Worm (Caenorhabditis elegans) whole organism, L4 larva: ENCODE data around the gene nhr-66.

Experiments
- D1046.2 ChIP-seq: fragments of 200-800 bp; sonication (Bioruptor generic); IDR thresholded peaks from 2 replicates; pipeline ENCODE4 v1.3.6; 2022; ENCODE audit warnings: missing genetic modification characterization, missing compliant biosample characterization
- F49E8.2 ChIP-seq: sonication (generic microtip); optimal IDR thresholded peaks from 2 replicates; lab custom pipeline; 2016; ENCODE audit warnings: missing compliant biosample characterization, mild to moderate bottlenecking, missing genetic modification characterization, borderline replicate concordance
- Y105C5A.15 ChIP-seq: fragments of 200-800 bp; sonication (Bioruptor generic); IDR thresholded peaks from 2 replicates; pipeline ENCODE4 v1.3.6; 2022; ENCODE audit warnings: missing genetic modification characterization, missing compliant biosample characterization
- Y48G9A.11 ChIP-seq: fragments of 200-800 bp; sonication (Bioruptor generic); IDR thresholded peaks from 2 replicates; pipeline ENCODE4 v1.3.6; 2022; ENCODE audit warnings: missing genetic modification reagents, missing genetic modification characterization, missing compliant biosample characterization
- ZK337.2 ChIP-seq: fragments of 200-800 bp; sonication (Bioruptor generic); IDR thresholded peaks from 2 replicates; pipeline ENCODE4 v1.3.6; 2022; ENCODE audit warnings: missing genetic modification reagents, missing genetic modification characterization, missing compliant biosample characterization
- aha-1 ChIP-seq: fragments of 150-350 bp; peaks from one replicate; lab custom pipeline; 2014; ENCODE audit warnings: missing biosample characterization, missing genetic modification characterization
- aly-2 ChIP-seq: sonication (generic microtip); optimal IDR thresholded peaks from 2 replicates; lab custom pipeline; 2018; ENCODE audit warnings: missing biosample characterization, missing genetic modification characterization
- ama-1 ChIP-seq: fragments of 150-350 bp; optimal IDR thresholded peaks from 2 replicates; lab custom pipeline; 2014; ENCODE audit warnings: inconsistent platforms, mixed read lengths
- arid-1 ChIP-seq: fragments of 200-800 bp; sonication (Bioruptor generic); conservative IDR thresholded peaks from 2 replicates; pipeline ENCODE4 v1.3.6; 2022; ENCODE audit warnings: missing genetic modification reagents, missing genetic modification characterization, missing compliant biosample characterization
- ceh-20 ChIP-seq: fragments of 200-800 bp; sonication (Bioruptor generic); IDR thresholded peaks from 2 replicates; pipeline ENCODE4 v1.3.6; 2022; ENCODE audit warnings: missing genetic modification reagents, missing genetic modification characterization, missing compliant biosample characterization
- ceh-32 ChIP-seq: sonication (generic microtip); optimal IDR thresholded peaks from 2 replicates; lab custom pipeline; 2016; ENCODE audit warnings: mild to moderate bottlenecking, missing genetic modification characterization, missing compliant biosample characterization; ENCODE audit not compliant: poor library complexity
- ceh-62 ChIP-seq: sonication (generic microtip); optimal IDR thresholded peaks from 2 replicates; lab custom pipeline; 2017; ENCODE audit warnings: missing biosample characterization, missing genetic modification characterization
- ces-1 ChIP-seq: fragments of 150-350 bp; sonication (generic microtip); optimal IDR thresholded peaks from 4 replicates; lab custom pipeline; 2014; ENCODE audit warnings: missing biosample characterization, missing genetic modification reagents, missing genetic modification characterization
- daf-19 ChIP-seq: fragments of 200-800 bp; sonication (Bioruptor generic); conservative IDR thresholded peaks from 2 replicates; pipeline ENCODE4 v1.3.6; 2022; ENCODE audit warnings: missing genetic modification characterization, missing compliant biosample characterization
- daf-8 ChIP-seq: fragments of 200-800 bp; sonication (Bioruptor generic); IDR thresholded peaks from 2 replicates; pipeline ENCODE4 v1.3.6; 2022; ENCODE audit warnings: missing genetic modification characterization, missing compliant biosample characterization
- dmd-6 ChIP-seq: fragments of 200-800 bp; sonication (Bioruptor generic); IDR thresholded peaks from 2 replicates; pipeline ENCODE4 v1.3.6; 2022; ENCODE audit warnings: missing genetic modification reagents, missing genetic modification characterization, missing compliant biosample characterization
- dve-1 ChIP-seq: sonication (generic microtip); optimal IDR thresholded peaks from 2 replicates; lab custom pipeline; 2017; ENCODE audit warnings: antibody characterized with exemption, mild to moderate bottlenecking, missing genetic modification characterization, missing compliant biosample characterization; ENCODE audit not compliant: insufficient read depth
- egl-27 ChIP-seq: sonication (generic microtip); optimal IDR thresholded peaks from 3 replicates; lab custom pipeline; 2017; ENCODE audit warnings: missing biosample characterization, missing genetic modification reagents, missing genetic modification characterization
- fos-1 ChIP-seq: fragments of 150-350 bp; optimal IDR thresholded peaks from 2 replicates; lab custom pipeline; 2014; ENCODE audit warnings: missing biosample characterization, missing genetic modification characterization
- hlh-11 ChIP-seq: fragments of 200-800 bp; sonication (Bioruptor generic); optimal IDR thresholded peaks from 2 replicates; lab custom pipeline; 2018; ENCODE audit warnings: mild to moderate bottlenecking, missing genetic modification characterization, missing compliant biosample characterization
- hlh-30 ChIP-seq: sonication (generic microtip); optimal IDR thresholded peaks from 2 replicates; lab custom pipeline; 2017; ENCODE audit warnings: antibody characterized with exemption, mild to moderate bottlenecking, missing genetic modification characterization, missing compliant biosample characterization; ENCODE audit not compliant: insufficient read depth
- hmg-1.1 ChIP-seq: fragments of 200-800 bp; sonication (Bioruptor generic); IDR thresholded peaks from 2 replicates; pipeline ENCODE4 v1.3.6; 2022; ENCODE audit warnings: missing genetic modification reagents, missing genetic modification characterization, missing compliant biosample characterization
- jun-1 ChIP-seq: fragments of 150-350 bp; optimal IDR thresholded peaks from 2 replicates; lab custom pipeline; 2014; ENCODE audit warnings: missing biosample characterization, missing genetic modification reagents, missing genetic modification characterization
- lin-1 ChIP-seq: fragments of 200-800 bp; sonication (Bioruptor generic); IDR thresholded peaks from 2 replicates; pipeline ENCODE4 v1.3.6; 2022; ENCODE audit warnings: missing genetic modification reagents, missing genetic modification characterization, missing compliant biosample characterization
- lin-15B ChIP-seq: fragments of 150-350 bp; sonication (generic microtip); optimal IDR thresholded peaks from 3 replicates; lab custom pipeline; 2014; ENCODE audit warnings: missing biosample characterization, missing genetic modification characterization
- lin-29 ChIP-seq: fragments of 200-800 bp; sonication (Bioruptor generic); IDR thresholded peaks from 2 replicates; pipeline ENCODE4 v1.3.6; 2022; ENCODE audit warnings: missing genetic modification reagents, missing genetic modification characterization, missing compliant biosample characterization
- lin-39 ChIP-seq: fragments of 150-350 bp; optimal IDR thresholded peaks from 2 replicates; lab custom pipeline; 2014; ENCODE audit warnings: missing biosample characterization, missing genetic modification reagents, missing genetic modification characterization
- mdl-1 ChIP-seq, 2 experiments: fragments of 150-350 bp in 1 of 2; sonication (generic microtip) in 1 of 2; optimal IDR thresholded peaks; 2 replicates each; lab custom pipeline; 2014 to 2017; ENCODE audit warnings: missing biosample characterization in 2 of 2, missing genetic modification characterization in 2 of 2
- mdt-29 ChIP-seq: fragments of 200-800 bp; sonication (Bioruptor generic); IDR thresholded peaks from 2 replicates; pipeline ENCODE4 v1.3.6; 2022; ENCODE audit warnings: missing genetic modification reagents, missing genetic modification characterization, missing compliant biosample characterization
- mep-1 ChIP-seq: fragments of 150-350 bp; sonication (generic microtip); optimal IDR thresholded peaks from 3 replicates; lab custom pipeline; 2014; ENCODE audit warnings: missing biosample characterization, missing genetic modification characterization
- nhr-10 ChIP-seq: fragments of 150-350 bp; optimal IDR thresholded peaks from 2 replicates; lab custom pipeline; 2014; ENCODE audit warnings: missing biosample characterization, missing genetic modification characterization
- nhr-102 ChIP-seq: sonication (generic microtip); optimal IDR thresholded peaks from 2 replicates; lab custom pipeline; 2016; ENCODE audit warnings: mild to moderate bottlenecking, missing genetic modification characterization, moderate library complexity, missing compliant biosample characterization
- nhr-111 ChIP-seq: fragments of 200-800 bp; sonication (Bioruptor generic); optimal IDR thresholded peaks from 2 replicates; lab custom pipeline; 2018; ENCODE audit warnings: mild to moderate bottlenecking, missing genetic modification characterization, missing compliant biosample characterization
- nhr-237 ChIP-seq: sonication (generic microtip); optimal IDR thresholded peaks from 2 replicates; lab custom pipeline; 2017; ENCODE audit warnings: missing biosample characterization, missing genetic modification characterization
- nhr-25 ChIP-seq: sonication (generic microtip); optimal IDR thresholded peaks from 2 replicates; lab custom pipeline; 2017; ENCODE audit warnings: missing genetic modification characterization, mild to moderate bottlenecking, missing compliant biosample characterization, antibody characterized with exemption, moderate library complexity, borderline replicate concordance; ENCODE audit not compliant: insufficient read depth
- nhr-28 ChIP-seq: fragments of 150-350 bp; optimal IDR thresholded peaks from 2 replicates; lab custom pipeline; 2014; ENCODE audit warnings: missing biosample characterization, missing genetic modification characterization
- nhr-42 ChIP-seq: fragments of 200-800 bp; sonication (Bioruptor generic); IDR thresholded peaks from 2 replicates; pipeline ENCODE4 v1.3.6; 2022; ENCODE audit warnings: missing genetic modification characterization, missing compliant biosample characterization
- nhr-77 ChIP-seq: fragments of 150-350 bp; optimal IDR thresholded peaks from 2 replicates; lab custom pipeline; 2014; ENCODE audit warnings: missing biosample characterization, missing genetic modification characterization
- pqm-1 ChIP-seq: sonication (generic microtip); optimal IDR thresholded peaks from 2 replicates; lab custom pipeline; 2017; ENCODE audit warnings: missing biosample characterization, missing genetic modification characterization
- rbr-2 ChIP-seq: sonication (generic microtip); optimal IDR thresholded peaks from 2 replicates; lab custom pipeline; 2016; ENCODE audit warnings: missing genotype, missing genetic modification characterization, missing compliant biosample characterization
- sdz-12 ChIP-seq: fragments of 200-800 bp; sonication (Bioruptor generic); optimal IDR thresholded peaks from 2 replicates; lab custom pipeline; 2018; ENCODE audit warnings: mild to moderate bottlenecking, missing genetic modification characterization, missing compliant biosample characterization
- snpc-1.2 ChIP-seq: fragments of 200-800 bp; sonication (Bioruptor generic); IDR thresholded peaks from 2 replicates; pipeline ENCODE4 v1.3.6; 2022; ENCODE audit warnings: missing genetic modification reagents, missing genetic modification characterization, missing compliant biosample characterization
- tag-97 ChIP-seq: fragments of 200-800 bp; sonication (Bioruptor generic); IDR thresholded peaks from 2 replicates; pipeline ENCODE4 v1.3.6; 2022; ENCODE audit warnings: missing genetic modification characterization, missing compliant biosample characterization
- tra-1 ChIP-seq: fragments of 200-800 bp; sonication (Bioruptor generic); IDR thresholded peaks from 2 replicates; pipeline ENCODE4 v1.3.6; 2022; ENCODE audit warnings: missing genetic modification reagents, missing genetic modification characterization, missing compliant biosample characterization
- unc-130 ChIP-seq: sonication (generic microtip); optimal IDR thresholded peaks from 2 replicates; lab custom pipeline; 2016; ENCODE audit warnings: missing genetic modification reagents, missing genetic modification characterization, missing compliant biosample characterization
- unc-62 ChIP-seq, 3 experiments: fragments of 150-350 bp in 1 of 3; sonication (generic microtip); optimal IDR thresholded peaks in 2 of 3; peaks in 1 of 3; 1 replicate in 1 of 3; 2 replicates in 2 of 3; lab custom pipeline; 2014 to 2017; ENCODE audit warnings: missing biosample characterization in 3 of 3, missing genetic modification characterization in 3 of 3, missing genetic modification reagents in 3 of 3, missing genotype in 1 of 3
- zfp-2 ChIP-seq: sonication (generic microtip); optimal IDR thresholded peaks from 2 replicates; lab custom pipeline; 2016; ENCODE audit warnings: mild to moderate bottlenecking, missing genetic modification characterization, missing compliant biosample characterization
- zfp-3 ChIP-seq: fragments of 200-800 bp; sonication (Bioruptor generic); conservative IDR thresholded peaks from 2 replicates; pipeline ENCODE4 v1.3.6; 2022; ENCODE audit warnings: missing genetic modification reagents, missing genetic modification characterization, missing compliant biosample characterization
- zip-11 ChIP-seq: fragments of 200-800 bp; sonication (Bioruptor generic); IDR thresholded peaks from 2 replicates; pipeline ENCODE4 v1.3.6; 2022; ENCODE audit warnings: missing genetic modification characterization, missing compliant biosample characterization
- zip-2 ChIP-seq: fragments of 150-350 bp; optimal IDR thresholded peaks from 2 replicates; lab custom pipeline; 2014; ENCODE audit warnings: missing biosample characterization, missing genetic modification characterization
- ztf-7 ChIP-seq: fragments of 150-350 bp; optimal IDR thresholded peaks from 2 replicates; lab custom pipeline; 2014; ENCODE audit warnings: missing biosample characterization, missing genetic modification characterization

nhr-66 gene

DNA sequence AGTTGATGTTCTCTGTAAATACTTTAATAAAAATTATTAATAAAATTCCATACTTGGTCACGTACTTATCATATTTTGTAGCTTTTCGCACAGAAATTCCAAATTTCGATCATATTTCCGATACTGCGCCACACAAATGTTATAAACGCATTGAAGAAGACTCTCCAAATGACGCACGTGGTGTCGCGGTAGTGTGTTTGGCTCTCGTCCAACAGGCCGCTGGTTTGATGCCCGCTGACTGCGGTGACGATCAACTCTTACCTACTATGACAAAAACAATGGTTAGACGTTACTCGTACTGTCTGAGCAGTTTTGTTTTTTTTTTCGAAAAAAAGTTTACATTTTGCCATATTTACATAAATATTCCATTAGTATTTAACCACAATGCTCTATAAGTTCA lies 16.5 kb upstream of the nhr-66 start (continued):
- TF ChIP-seq ama-1 (lab: Kevin White, UChicago): no peak
- peak; percentile 93; the same call in 1 of the 2 replicates for TF ChIP-seq snpc-1.2 (GFP tag; lab: Robert Waterston, UW)
- TF ChIP-seq aha-1: peak; percentile 95
- 0 out of 2 replicates have a peak, but pooled peaks have one; percentile 59 for TF ChIP-seq ZK337.2 (GFP tag; lab: Robert Waterston, UW)
- peak; percentile 25 for TF ChIP-seq zip-2 (tag; lab: Kevin White, UChicago)
- TF ChIP-seq lin-15B: no peak
- TF ChIP-seq lin-1 (GFP tag; lab: Robert Waterston, UW): peak; percentile 83; the same call in 1 of the 2 replicates
- TF ChIP-seq daf-19: peak; percentile 93
- peak; percentile 77 for TF ChIP-seq hlh-30 (tag; lab: Kevin White, UChicago)
- TF ChIP-seq fos-1 (tag; lab: Kevin White, UChicago): no peak
- peak; percentile 72 for TF ChIP-seq rbr-2 (tag; lab: Kevin White, UChicago)
- peak; percentile 81; the same call in 1 of the 2 replicates for TF ChIP-seq ceh-20 (GFP tag; lab: Robert Waterston, UW)
- TF ChIP-seq unc-130 (GFP tag; lab: Kevin White, UChicago): peak; percentile 80
- peak; percentile 86 for TF ChIP-seq hmg-1.1 (GFP tag; lab: Robert Waterston, UW)
- TF ChIP-seq ztf-7 (tag; lab: Kevin White, UChicago): no peak
- peak; percentile 79 for TF ChIP-seq zip-11 (GFP tag; lab: Robert Waterston, UW)
- TF ChIP-seq arid-1: peak; percentile 92
- no peak for TF ChIP-seq nhr-25 (tag; lab: Kevin White, UChicago)
- TF ChIP-seq ces-1 (GFP tag; lab: Kevin White, UChicago): no peak
- peak; percentile 78 for TF ChIP-seq dmd-6 (GFP tag; lab: Robert Waterston, UW)
- TF ChIP-seq nhr-42 (GFP tag; lab: Robert Waterston, UW): peak; percentile 79; the same call in 1 of the 2 replicates
- TF ChIP-seq egl-27 (tag; lab: Kevin White, UChicago): no peak
- TF ChIP-seq mdl-1 (tag; optimal IDR thresholded peaks at IDR 0.05; lab: Kevin White, UChicago): peak; percentile 1 to 71
- TF ChIP-seq aly-2: no peak
- TF ChIP-seq sdz-12 (GFP tag; lab: Kevin White, UChicago): peak; percentile 83
- TF ChIP-seq F49E8.2: peak; percentile 74
- TF ChIP-seq zfp-3 (GFP tag; lab: Robert Waterston, UW): peak; percentile 73
- no peak for TF ChIP-seq unc-62 (GFP tag; optimal IDR thresholded peaks at IDR 0.05 in 1 of 2; lab: Kevin White, UChicago)
- TF ChIP-seq unc-62 (tag; optimal IDR thresholded peaks at IDR 0.05; lab: Kevin White, UChicago): no peak
- no peak for TF ChIP-seq tag-97 (GFP tag; lab: Robert Waterston, UW)
- TF ChIP-seq lin-29 (GFP tag; lab: Robert Waterston, UW): no peak
- no peak for TF ChIP-seq ceh-62 (tag; lab: Kevin White, UChicago)
- TF ChIP-seq nhr-10 (tag; lab: Kevin White, UChicago): no peak
- no peak for TF ChIP-seq nhr-237 (tag; lab: Kevin White, UChicago)
- 0 out of 2 replicates have a peak, but pooled peaks have one; percentile 45 for TF ChIP-seq daf-8 (GFP tag; lab: Robert Waterston, UW)
- no peak for TF ChIP-seq mdt-29 (GFP tag; lab: Robert Waterston, UW)
- peak; percentile 83 for TF ChIP-seq tra-1
- TF ChIP-seq lin-39 (tag; lab: Kevin White, UChicago): no peak
- no peak for TF ChIP-seq ceh-32 (tag; lab: Kevin White, UChicago)
- no peak for TF ChIP-seq jun-1
- TF ChIP-seq zfp-2: peak; percentile 56
- peak; percentile 84 for TF ChIP-seq nhr-102 (tag; lab: Kevin White, UChicago)

DNA sequence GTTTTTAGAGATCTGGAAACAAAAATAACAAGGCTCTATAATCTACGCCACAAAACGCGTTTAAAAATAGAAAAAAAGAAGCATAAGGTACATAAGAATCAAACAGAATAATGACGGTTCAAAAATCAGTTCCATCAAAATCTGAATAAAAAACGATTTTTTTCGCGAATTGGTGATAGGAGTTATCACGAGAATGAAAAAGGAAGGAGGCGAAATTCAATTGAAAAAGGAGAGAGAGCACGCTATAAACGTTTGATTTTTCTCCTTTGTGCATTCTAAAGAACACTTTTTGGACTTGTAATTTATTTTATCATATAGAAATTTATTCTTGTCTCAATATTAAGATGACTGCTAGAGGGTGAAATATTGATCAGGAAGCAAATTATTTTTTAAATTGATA lies 14.9 kb upstream of the nhr-66 start:
- TF ChIP-seq mdl-1 (tag; optimal IDR thresholded peaks at IDR 0.05; lab: Kevin White, UChicago) (peak in 1 of 2 experiments; percentile 45), nhr-111 (GFP tag; lab: Kevin White, UChicago) (no peak), nhr-77 (peak; percentile 6), D1046.2 (GFP tag; lab: Robert Waterston, UW) (no peak), hmg-1.1 (GFP tag; lab: Robert Waterston, UW) (no peak), jun-1 (no peak), dmd-6 (GFP tag; lab: Robert Waterston, UW) (peak; percentile 75), pqm-1 (tag; lab: Kevin White, UChicago) (peak; percentile 29), mep-1 (tag; lab: Kevin White, UChicago) (peak; percentile 26), aly-2 (no peak), nhr-28 (peak; percentile 38), dve-1 (peak; percentile 69), nhr-237 (tag; lab: Kevin White, UChicago) (no peak), Y105C5A.15 (no peak), Y48G9A.11 (GFP tag; lab: Robert Waterston, UW) (no peak), hlh-11 (tag; lab: Kevin White, UChicago) (peak; percentile 21), zip-11 (GFP tag; lab: Robert Waterston, UW) (no peak)
